Worm (Caenorhabditis elegans) whole organism, L3 larva: Measurements from ENCODE around the gene ZK1236.1.

Experiments used
- ceh-16 ChIP-seq: sonication (generic microtip); optimal IDR thresholded peaks from 2 replicates; lab custom pipeline; 2017; ENCODE audit warnings: missing biosample characterization, missing genetic modification characterization
- egl-5 ChIP-seq: fragments of 150-350 bp; optimal IDR thresholded peaks from 2 replicates; lab custom pipeline; 2017; ENCODE audit warnings: missing biosample characterization, missing genetic modification reagents, missing genetic modification characterization, inconsistent platforms
- elt-1 ChIP-seq: fragments of 150-350 bp; optimal IDR thresholded peaks from 2 replicates; lab custom pipeline; 2014; ENCODE audit warnings: missing biosample characterization, missing genetic modification characterization
- elt-2 ChIP-seq: sonication (generic microtip); optimal IDR thresholded peaks from 2 replicates; lab custom pipeline; 2016; ENCODE audit warnings: missing genetic modification reagents, mild to moderate bottlenecking, missing genetic modification characterization, missing compliant biosample characterization
- hmg-11 ChIP-seq: sonication (generic microtip); optimal IDR thresholded peaks from 2 replicates; lab custom pipeline; 2016; ENCODE audit warnings: missing genetic modification characterization, missing compliant biosample characterization
- mdl-1 ChIP-seq: fragments of 150-350 bp; optimal IDR thresholded peaks from 2 replicates; lab custom pipeline; 2014; ENCODE audit warnings: missing biosample characterization, missing genetic modification characterization
- nfya-1 ChIP-seq: sonication (generic microtip); optimal IDR thresholded peaks from 2 replicates; lab custom pipeline; 2017; ENCODE audit warnings: missing genetic modification characterization, mild to moderate bottlenecking, missing compliant biosample characterization, antibody characterized with exemption, moderate library complexity; ENCODE audit not compliant: insufficient read depth
- nhr-11 ChIP-seq: fragments of 150-350 bp; optimal IDR thresholded peaks from 2 replicates; lab custom pipeline; 2014; ENCODE audit warnings: missing biosample characterization, missing genetic modification characterization
- nhr-237 ChIP-seq: fragments of 150-350 bp; optimal IDR thresholded peaks from 2 replicates; lab custom pipeline; 2014; ENCODE audit warnings: missing biosample characterization, missing genetic modification characterization
- nhr-76 ChIP-seq: fragments of 150-350 bp; sonication (generic microtip); optimal IDR thresholded peaks from 5 replicates; lab custom pipeline; 2014; ENCODE audit warnings: missing biosample characterization, missing genetic modification characterization
- ztf-11 ChIP-seq: fragments of 150-350 bp; optimal IDR thresholded peaks from 2 replicates; lab custom pipeline; 2014; ENCODE audit warnings: missing biosample characterization, missing genetic modification characterization

ce11 chrIII:8457605-8458004 lies 28.5 kb downstream of the ZK1236.1 start:
- no peak for TF ChIP-seq hmg-11 (tag; lab: Kevin White, UChicago)
- no peak for TF ChIP-seq egl-5
- TF ChIP-seq nhr-11 (tag; lab: Kevin White, UChicago) = no peak
- TF ChIP-seq nhr-76 (tag; lab: Kevin White, UChicago) = no peak
- no peak for TF ChIP-seq ceh-16 (tag; lab: Kevin White, UChicago)
- no peak for TF ChIP-seq ztf-11 (tag; lab: Kevin White, UChicago)
- TF ChIP-seq nhr-237 = no peak
- no peak for TF ChIP-seq elt-1 (tag; lab: Kevin White, UChicago)
- TF ChIP-seq mdl-1 (tag; lab: Kevin White, UChicago) = no peak
- TF ChIP-seq elt-2 (tag; lab: Kevin White, UChicago) = no peak
- TF ChIP-seq nfya-1 = no peak
